Fruit fly (Drosophila melanogaster): Measurements from ENCODE around the gene mRpL1.

DNA sequence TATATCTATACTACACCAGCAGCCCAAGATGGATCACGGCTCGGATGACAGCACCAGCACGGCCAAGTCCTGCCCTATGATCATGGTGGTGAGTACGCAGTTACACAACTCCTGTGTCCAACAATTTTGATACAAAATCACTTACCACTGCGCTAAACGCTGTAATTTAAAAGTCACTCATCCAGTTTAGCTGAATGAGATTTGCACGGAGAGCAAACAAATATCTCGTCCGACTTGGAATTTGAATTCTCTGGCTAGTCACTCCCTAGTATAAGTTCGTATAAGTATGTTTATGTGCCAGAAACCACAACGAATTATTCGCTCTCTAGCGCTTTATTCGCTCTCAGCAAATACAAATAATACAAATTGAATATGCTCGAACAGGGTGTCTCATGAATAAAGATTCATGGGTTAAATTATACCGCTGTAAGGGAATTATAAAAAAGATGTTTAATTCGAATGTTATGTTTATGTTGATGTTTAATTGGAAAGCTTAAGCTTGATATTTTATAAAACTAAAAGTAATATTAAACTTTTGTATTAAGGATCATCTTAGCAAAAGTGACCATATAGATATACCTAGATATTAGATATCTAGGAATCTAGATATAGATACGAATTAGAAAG is 16.6 kb downstream of the mRpL1 start:
- no peak for TF ChIP-seq Dif (GFP tag; optimal IDR thresholded peaks at IDR 0.05; ENCODE audit: partially characterized antibody)
- TF ChIP-seq Hr83 (GFP tag; optimal IDR thresholded peaks at IDR 0.05; ENCODE audit: poor library complexity, severe bottlenecking): no peak
- TF ChIP-seq psq (GFP tag; optimal IDR thresholded peaks at IDR 0.05): no peak
- TF ChIP-seq Jra (GFP tag; optimal IDR thresholded peaks at IDR 0.05): no peak
